Worm (Caenorhabditis elegans) whole organism, mixed stage, embryonic: ENCODE results near the gene C31H1.2.

Experiments
- blmp-1 ChIP-seq: fragments of 150-350 bp; optimal IDR thresholded peaks from 2 replicates; lab custom pipeline; 2014; ENCODE audit warnings: missing biosample characterization, missing genetic modification characterization
- ceh-39 ChIP-seq: fragments of 150-350 bp; optimal IDR thresholded peaks from 2 replicates; lab custom pipeline; 2014; ENCODE audit warnings: missing biosample characterization, missing genetic modification characterization
- ces-1 ChIP-seq: fragments of 150-350 bp; optimal IDR thresholded peaks from 2 replicates; lab custom pipeline; 2014; ENCODE audit warnings: missing biosample characterization, missing genetic modification reagents, missing genetic modification characterization
- cnd-1 ChIP-seq: fragments of 200-800 bp; sonication (Bioruptor generic); optimal IDR thresholded peaks from 2 replicates; lab custom pipeline; 2018; ENCODE audit warnings: mild to moderate bottlenecking, missing genetic modification characterization, missing compliant biosample characterization
- elt-1 ChIP-seq: sonication (generic microtip); optimal IDR thresholded peaks from 2 replicates; lab custom pipeline; 2017; ENCODE audit warnings: missing genetic modification characterization, mild to moderate bottlenecking, missing compliant biosample characterization, antibody characterized with exemption, moderate library complexity, borderline replicate concordance; ENCODE audit not compliant: insufficient read depth
- pha-4 ChIP-seq: fragments of 150-350 bp; optimal IDR thresholded peaks from 2 replicates; lab custom pipeline; 2018; ENCODE audit warnings: missing biosample characterization, missing genetic modification reagents, missing genetic modification characterization
- sem-2 ChIP-seq: fragments of 200-800 bp; sonication (Bioruptor generic); optimal IDR thresholded peaks from 2 replicates; lab custom pipeline; 2018; ENCODE audit warnings: mild to moderate bottlenecking, missing genetic modification characterization, missing compliant biosample characterization
- snpc-4 ChIP-seq: fragments of 150-350 bp; optimal IDR thresholded peaks from 2 replicates; lab custom pipeline; 2014; ENCODE audit warnings: missing biosample characterization, missing genetic modification characterization
- unc-62 ChIP-seq: fragments of 150-350 bp; optimal IDR thresholded peaks from 2 replicates; lab custom pipeline; 2014; ENCODE audit warnings: missing biosample characterization, missing genetic modification reagents, missing genetic modification characterization

DNA sequence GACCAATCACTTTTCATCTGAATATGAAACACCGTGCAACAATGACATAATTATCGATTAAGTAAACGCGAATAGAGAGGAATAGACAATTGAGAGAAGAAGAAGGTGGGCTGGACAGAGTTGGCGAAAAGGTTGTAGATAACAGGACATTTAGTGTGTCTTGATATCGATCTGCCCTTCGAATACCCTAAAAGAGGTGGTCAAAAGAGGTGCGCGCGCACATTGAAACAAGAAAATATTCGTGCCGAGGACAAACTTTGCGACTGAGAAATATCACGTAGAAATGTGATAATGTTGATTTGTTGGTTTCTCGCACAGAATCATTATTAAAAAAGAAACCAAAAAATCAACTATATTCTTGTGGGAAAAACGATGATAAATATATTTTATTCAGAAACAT, 41.2 kb upstream of the C31H1.2 start:
- TF ChIP-seq elt-1 (tag; lab: Kevin White, UChicago) (no peak), pha-4 (tag; lab: Kevin White, UChicago) (no peak), ces-1 (GFP tag; lab: Kevin White, UChicago) (no peak), unc-62 (GFP tag; lab: Kevin White, UChicago) (no peak), snpc-4 (no peak), blmp-1 (tag; lab: Kevin White, UChicago) (no peak), ceh-39 (tag; lab: Kevin White, UChicago) (no peak), cnd-1 (tag; lab: Kevin White, UChicago) (no peak), sem-2 (no peak)
